Fruit fly (Drosophila melanogaster) whole organism, pupa: ENCODE measurements around the gene DIP-iota.

Experiments
- CG10348 ChIP-seq: fragments of 200-800 bp; sonication (Bioruptor generic); IDR thresholded peaks from 2 replicates; pipeline ENCODE4 v1.3.6; 2022; ENCODE audit warnings: missing biosample characterization, missing genetic modification characterization
- CG12605 ChIP-seq: fragments of 200-800 bp; sonication (Bioruptor generic); IDR thresholded peaks from 2 replicates; pipeline ENCODE4 v1.3.6; 2022; ENCODE audit warnings: missing biosample characterization, missing genetic modification characterization
- CG13204 ChIP-seq: fragments of 200-800 bp; sonication (Bioruptor generic); optimal IDR thresholded peaks from 2 replicates; lab custom pipeline; 2018; ENCODE audit warnings: missing biosample characterization, mild to moderate bottlenecking, missing genetic modification characterization, moderate library complexity
- CG14655 ChIP-seq: fragments of 200-800 bp; sonication (Bioruptor generic); optimal IDR thresholded peaks from 3 replicates; lab custom pipeline; 2017; ENCODE audit warnings: mild to moderate bottlenecking, missing biosample characterization, missing genetic modification reagents, missing genetic modification characterization
- CG15710 ChIP-seq: fragments of 200-800 bp; sonication (Bioruptor generic); optimal IDR thresholded peaks from 2 replicates; lab custom pipeline; 2018; ENCODE audit warnings: missing biosample characterization, mild to moderate bottlenecking, missing genetic modification characterization, moderate library complexity
- CG17806 ChIP-seq: fragments of 200-800 bp; sonication (Bioruptor generic); optimal IDR thresholded peaks from 2 replicates; lab custom pipeline; 2018; ENCODE audit warnings: missing biosample characterization, mild to moderate bottlenecking, missing genetic modification characterization, moderate library complexity
- CG32121 ChIP-seq: fragments of 200-800 bp; sonication (Bioruptor generic); IDR thresholded peaks from 2 replicates; pipeline ENCODE4 v1.3.6; 2022; ENCODE audit warnings: missing biosample characterization, missing genetic modification characterization
- CG34367 ChIP-seq: fragments of 200-800 bp; sonication (Bioruptor generic); optimal IDR thresholded peaks from 2 replicates; lab custom pipeline; 2018; ENCODE audit warnings: missing biosample characterization, mild to moderate bottlenecking, missing genetic modification characterization
- CG4496 ChIP-seq: fragments of 200-800 bp; sonication (Bioruptor generic); IDR thresholded peaks from 3 replicates; pipeline ENCODE4 v1.3.6; 2022; ENCODE audit warnings: missing biosample characterization, missing genetic modification characterization
- CG8159 ChIP-seq: fragments of 200-800 bp; sonication (Bioruptor generic); optimal IDR thresholded peaks from 3 replicates; lab custom pipeline; 2018; ENCODE audit warnings: missing biosample characterization, mild to moderate bottlenecking, missing genetic modification characterization, moderate library complexity
- CG8301 ChIP-seq: fragments of 200-800 bp; sonication (Bioruptor generic); optimal IDR thresholded peaks from 2 replicates; lab custom pipeline; 2018; ENCODE audit warnings: missing biosample characterization, mild to moderate bottlenecking, missing genetic modification characterization
- CG9948 ChIP-seq: fragments of 200-800 bp; sonication (Bioruptor generic); optimal IDR thresholded peaks from 2 replicates; lab custom pipeline; 2018; ENCODE audit warnings: missing biosample characterization, mild to moderate bottlenecking, missing genetic modification characterization, moderate library complexity
- D1 ChIP-seq: fragments of 200-800 bp; sonication (Bioruptor generic); optimal IDR thresholded peaks from 2 replicates; lab custom pipeline; 2018; ENCODE audit warnings: missing biosample characterization, mild to moderate bottlenecking, missing genetic modification characterization, moderate library complexity
- EcR ChIP-seq: fragments of 200-800 bp; sonication (Bioruptor generic); optimal IDR thresholded peaks from 3 replicates; lab custom pipeline; 2019; ENCODE audit warnings: missing biosample characterization, missing genetic modification characterization, mild to moderate bottlenecking, moderate library complexity, missing genetic modification reagents
- Ets98B ChIP-seq: fragments of 200-800 bp; sonication (Bioruptor generic); IDR thresholded peaks from 2 replicates; pipeline ENCODE4 v1.3.6; 2022; ENCODE audit warnings: missing biosample characterization, missing genetic modification characterization
- Pif1A ChIP-seq: fragments of 200-800 bp; sonication (Bioruptor generic); optimal IDR thresholded peaks from 3 replicates; lab custom pipeline; 2016; ENCODE audit warnings: missing biosample characterization, missing genetic modification characterization
- Pif1B ChIP-seq: fragments of 200-800 bp; sonication (Bioruptor generic); optimal IDR thresholded peaks from 3 replicates; lab custom pipeline; 2016; ENCODE audit warnings: missing biosample characterization, missing genetic modification characterization
- Snoo ChIP-seq: fragments of 200-800 bp; sonication (Bioruptor generic); optimal IDR thresholded peaks from 3 replicates; lab custom pipeline; 2017; ENCODE audit warnings: missing biosample characterization, mild to moderate bottlenecking, missing genetic modification characterization, inconsistent platforms
- fd96Ca ChIP-seq: fragments of 200-800 bp; sonication (Bioruptor generic); IDR thresholded peaks from 3 replicates; pipeline ENCODE4 v1.3.6; 2022; ENCODE audit warnings: missing biosample characterization, missing genetic modification characterization
- gl ChIP-seq: fragments of 200-800 bp; sonication (Bioruptor generic); optimal IDR thresholded peaks from 2 replicates; lab custom pipeline; 2018; ENCODE audit warnings: missing biosample characterization, mild to moderate bottlenecking, missing genetic modification characterization
- rn ChIP-seq: fragments of 200-800 bp; sonication (Bioruptor generic); IDR thresholded peaks from 2 replicates; pipeline ENCODE4 v1.3.6; 2022; ENCODE audit warnings: missing biosample characterization, missing genetic modification characterization

The DIP-iota gene

DNA sequence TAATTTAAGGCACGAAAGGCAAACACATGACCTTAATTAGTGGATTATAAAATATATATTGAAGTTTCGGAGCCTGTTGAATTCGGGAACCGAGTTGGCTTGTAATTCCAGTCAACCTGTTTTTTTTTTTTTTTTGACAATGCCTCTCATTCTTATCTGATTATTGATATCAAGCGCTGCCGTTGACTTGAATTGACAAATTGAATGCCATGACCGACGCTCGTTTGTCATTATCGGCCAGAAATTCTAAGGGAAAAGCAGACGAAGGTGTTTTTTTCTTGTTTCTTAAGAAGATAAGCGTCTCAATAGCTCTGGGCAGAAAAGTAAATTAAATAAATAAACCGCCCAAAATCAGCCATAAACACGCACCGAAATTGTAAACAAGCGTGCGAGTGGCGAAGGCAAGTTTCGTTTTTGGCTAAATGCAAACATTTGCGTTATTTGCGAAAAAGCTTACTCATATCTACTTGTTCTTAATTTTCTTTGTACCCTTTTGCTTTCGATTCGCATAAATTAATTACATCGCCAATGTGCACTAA lies 21.8 kb upstream of the DIP-iota start:
- TF ChIP-seq CG32121 (GFP tag; lab: Robert Waterston, UW) = no peak

dm6 chr2L:6632307-6632706 lies 10.8 kb upstream of the DIP-iota start, which contains the start of gene Oatp26F:
TSS of gene Oatp26F (minus strand) at chr2L:6632407.
- no peak for TF ChIP-seq CG17806 (tag; lab: Kevin White, UChicago)
- no peak for TF ChIP-seq CG4496 (GFP tag; lab: Robert Waterston, UW)
- TF ChIP-seq CG10348 = no peak
- no peak for TF ChIP-seq CG14655 (GFP tag; lab: Kevin White, UChicago)
- no peak for TF ChIP-seq rn
- no peak for TF ChIP-seq Pif1A (GFP tag; lab: Kevin White, UChicago)
- no peak for TF ChIP-seq CG32121 (GFP tag; lab: Robert Waterston, UW)
- no peak for TF ChIP-seq CG13204 (GFP tag; lab: Kevin White, UChicago)
- no peak for TF ChIP-seq CG34367 (tag; lab: Kevin White, UChicago)
- no peak for TF ChIP-seq gl
- TF ChIP-seq EcR (GFP tag; lab: Kevin White, UChicago) = no peak

DNA sequence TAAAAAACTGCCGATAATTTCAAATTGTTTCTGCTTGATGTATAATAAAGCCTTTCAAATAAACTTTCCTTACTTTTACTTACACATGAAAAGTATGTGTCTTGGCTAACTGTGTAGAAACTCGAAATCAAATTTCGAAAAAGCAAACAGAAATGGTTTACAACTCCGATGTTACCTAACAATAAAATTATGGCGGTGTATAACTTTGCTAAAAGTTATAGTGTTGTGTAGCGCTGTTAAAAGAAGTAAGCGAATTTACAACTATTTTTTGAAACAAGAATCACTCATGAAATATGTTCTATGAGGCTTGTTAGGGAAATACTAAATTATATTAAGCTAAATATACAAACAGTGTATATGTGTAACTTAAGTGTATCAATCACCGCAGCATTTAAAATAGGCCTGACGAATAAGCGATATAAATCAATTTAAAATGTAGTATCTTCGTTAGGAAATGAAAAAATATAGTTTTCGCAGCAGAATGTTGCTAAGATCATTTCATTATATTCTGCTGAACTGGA lies 1.2 kb upstream of the DIP-iota start, which contains the start of gene CG34345:
TSS of gene CG34345 (plus strand) at position 471 of the 521 bp plus-strand sequence.
- TF ChIP-seq CG8301 (tag; lab: Kevin White, UChicago) (no peak), D1 (tag; lab: Kevin White, UChicago) (peak; percentile 78), CG34367 (tag; lab: Kevin White, UChicago) (no peak)

- TF ChIP-seq CG17806 (tag; lab: Kevin White, UChicago) = no peak
- TF ChIP-seq, all 21 proteins: peak for 0
Measured at dm6 chr2L:6622031-6622430, 531 bp upstream of the DIP-iota start.

DNA sequence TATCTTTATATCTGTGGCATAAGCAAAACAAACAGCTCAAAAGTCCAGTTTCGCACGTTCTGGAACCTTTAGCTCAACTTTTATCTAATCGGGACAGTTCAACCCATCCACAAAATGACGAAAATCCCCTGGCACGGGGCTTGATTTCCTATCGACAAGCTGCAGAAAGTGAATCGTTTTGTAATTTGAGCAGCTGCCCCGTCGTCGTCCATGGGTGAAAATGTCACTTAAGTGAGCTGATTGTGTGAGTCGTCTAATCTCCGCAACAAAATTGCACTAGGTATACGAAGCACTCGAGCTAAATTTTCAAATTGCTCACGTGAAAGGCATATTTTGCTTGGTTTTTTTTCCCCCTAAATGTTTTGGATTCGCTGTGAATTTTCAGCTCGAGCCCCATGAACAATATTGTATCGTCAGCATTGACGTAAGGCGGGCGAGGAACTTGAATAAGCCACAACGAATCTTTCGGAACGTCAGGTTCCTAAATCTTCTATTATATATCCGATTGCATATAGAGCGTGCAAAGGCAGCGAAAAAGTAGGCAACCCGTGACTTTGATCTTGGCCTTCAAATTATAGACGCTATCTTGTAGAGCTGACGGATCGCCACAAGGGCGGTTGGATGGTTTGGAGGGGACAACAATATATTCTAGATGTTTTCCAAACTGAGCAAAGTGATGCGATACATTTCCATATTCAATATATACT lies 7.1 kb downstream of the DIP-iota start:
- TF ChIP-seq CG4496 (GFP tag; lab: Robert Waterston, UW) = no peak
- no peak for TF ChIP-seq gl
- TF ChIP-seq CG13204 (GFP tag; lab: Kevin White, UChicago) = no peak
- TF ChIP-seq Snoo = no peak
- TF ChIP-seq CG10348 = no peak
- TF ChIP-seq fd96Ca (GFP tag; lab: Robert Waterston, UW) = no peak
- TF ChIP-seq EcR (GFP tag; lab: Kevin White, UChicago) = no peak
- no peak for TF ChIP-seq Ets98B (GFP tag; lab: Robert Waterston, UW)
- no peak for TF ChIP-seq D1 (tag; lab: Kevin White, UChicago)
- no peak for TF ChIP-seq CG34367 (tag; lab: Kevin White, UChicago)
- TF ChIP-seq rn = no peak
- TF ChIP-seq CG17806 (tag; lab: Kevin White, UChicago) = no peak
- no peak for TF ChIP-seq CG32121 (GFP tag; lab: Robert Waterston, UW)
- TF ChIP-seq CG15710 (tag; lab: Kevin White, UChicago) = no peak
- TF ChIP-seq CG8301 (tag; lab: Kevin White, UChicago) = no peak
- no peak for TF ChIP-seq CG12605 (GFP tag; lab: Robert Waterston, UW)
- TF ChIP-seq, all 21 proteins: peak for 0

DNA sequence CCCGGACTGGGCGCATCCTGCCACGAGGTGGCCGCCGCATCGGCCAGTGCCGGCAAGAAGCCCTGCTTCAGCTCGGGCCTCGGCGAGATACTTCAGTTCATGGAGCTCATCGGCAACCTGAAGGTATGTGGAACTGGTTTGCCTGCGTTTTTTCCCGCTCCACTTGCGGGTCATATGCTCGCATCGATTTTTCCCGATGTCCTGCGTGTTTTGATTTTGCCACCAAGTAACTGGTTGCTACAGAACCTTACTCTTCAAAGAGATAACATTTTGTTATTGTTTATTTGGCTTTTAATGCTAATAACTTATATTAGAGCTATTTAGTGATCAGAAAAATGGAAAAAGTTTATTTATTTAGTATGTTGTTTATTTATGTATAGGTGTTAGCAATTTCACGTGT lies 8.3 kb downstream of the DIP-iota start:
- TF ChIP-seq CG17806 (tag; lab: Kevin White, UChicago) (no peak), CG15710 (tag; lab: Kevin White, UChicago) (no peak), Pif1B (no peak), CG12605 (GFP tag; lab: Robert Waterston, UW) (no peak), CG32121 (GFP tag; lab: Robert Waterston, UW) (no peak), fd96Ca (GFP tag; lab: Robert Waterston, UW) (no peak), gl (no peak), CG8159 (tag; lab: Kevin White, UChicago) (no peak), CG13204 (GFP tag; lab: Kevin White, UChicago) (no peak), D1 (tag; lab: Kevin White, UChicago) (no peak), CG34367 (tag; lab: Kevin White, UChicago) (no peak), Pif1A (GFP tag; lab: Kevin White, UChicago) (no peak), rn (no peak), CG9948 (tag; lab: Kevin White, UChicago) (no peak), Snoo (no peak), CG10348 (no peak), CG4496 (GFP tag; lab: Robert Waterston, UW) (no peak), EcR (GFP tag; lab: Kevin White, UChicago) (no peak), CG14655 (GFP tag; lab: Kevin White, UChicago) (no peak)
